Worm (Caenorhabditis elegans) whole organism, mixed stage, embryonic: ENCODE measurements around the gene nhr-285.

ENCODE experiments used
- M03D4.4 ChIP-seq: sonication (generic microtip); optimal IDR thresholded peaks from 2 replicates; lab custom pipeline; 2017; ENCODE audit warnings: mild to moderate bottlenecking, missing genetic modification characterization, missing compliant biosample characterization
- blmp-1 ChIP-seq: fragments of 150-350 bp; optimal IDR thresholded peaks from 2 replicates; lab custom pipeline; 2014; ENCODE audit warnings: missing biosample characterization, missing genetic modification characterization
- ceh-39 ChIP-seq: fragments of 150-350 bp; optimal IDR thresholded peaks from 2 replicates; lab custom pipeline; 2014; ENCODE audit warnings: missing biosample characterization, missing genetic modification characterization
- ceh-43 ChIP-seq: fragments of 200-800 bp; sonication (Bioruptor generic); optimal IDR thresholded peaks from 2 replicates; lab custom pipeline; 2018; ENCODE audit warnings: mild to moderate bottlenecking, missing genetic modification characterization, moderate library complexity, missing compliant biosample characterization
- ceh-83 ChIP-seq: fragments of 200-800 bp; sonication (Bioruptor generic); optimal IDR thresholded peaks from 2 replicates; lab custom pipeline; 2018; ENCODE audit warnings: mild to moderate bottlenecking, missing genetic modification characterization, missing compliant biosample characterization
- ces-1 ChIP-seq: fragments of 150-350 bp; optimal IDR thresholded peaks from 2 replicates; lab custom pipeline; 2014; ENCODE audit warnings: missing biosample characterization, missing genetic modification reagents, missing genetic modification characterization
- cnd-1 ChIP-seq: fragments of 200-800 bp; sonication (Bioruptor generic); optimal IDR thresholded peaks from 2 replicates; lab custom pipeline; 2018; ENCODE audit warnings: mild to moderate bottlenecking, missing genetic modification characterization, missing compliant biosample characterization
- drap-1 ChIP-seq: fragments of 200-800 bp; sonication (Bioruptor generic); optimal IDR thresholded peaks from 3 replicates; lab custom pipeline; 2018; ENCODE audit warnings: mild to moderate bottlenecking, missing genetic modification characterization, missing compliant biosample characterization
- elt-1 ChIP-seq: sonication (generic microtip); optimal IDR thresholded peaks from 2 replicates; lab custom pipeline; 2017; ENCODE audit warnings: missing genetic modification characterization, mild to moderate bottlenecking, missing compliant biosample characterization, antibody characterized with exemption, moderate library complexity, borderline replicate concordance; ENCODE audit not compliant: insufficient read depth
- elt-3 ChIP-seq: fragments of 150-350 bp; optimal IDR thresholded peaks from 2 replicates; lab custom pipeline; 2014; ENCODE audit warnings: missing biosample characterization, missing genetic modification characterization
- ham-2 ChIP-seq: fragments of 200-800 bp; sonication (Bioruptor generic); optimal IDR thresholded peaks from 2 replicates; lab custom pipeline; 2018; ENCODE audit warnings: mild to moderate bottlenecking, missing genetic modification characterization, missing compliant biosample characterization
- hlh-1 ChIP-seq: fragments of 150-350 bp; optimal IDR thresholded peaks from 2 replicates; lab custom pipeline; 2014; ENCODE audit warnings: missing biosample characterization, missing genetic modification reagents, missing genetic modification characterization
- lin-13 ChIP-seq: fragments of 150-350 bp; optimal IDR thresholded peaks from 2 replicates; lab custom pipeline; 2014; ENCODE audit warnings: missing biosample characterization, missing genetic modification characterization
- lin-32 ChIP-seq: fragments of 200-800 bp; sonication (Bioruptor generic); optimal IDR thresholded peaks from 2 replicates; lab custom pipeline; 2018; ENCODE audit warnings: mild to moderate bottlenecking, missing genetic modification characterization, missing compliant biosample characterization
- lsy-2 ChIP-seq: fragments of 150-350 bp; optimal IDR thresholded peaks from 2 replicates; lab custom pipeline; 2014; ENCODE audit warnings: missing biosample characterization, missing genetic modification characterization
- mab-5 ChIP-seq: fragments of 150-350 bp; optimal IDR thresholded peaks from 2 replicates; lab custom pipeline; 2014; ENCODE audit warnings: missing biosample characterization, missing genetic modification characterization
- mep-1 ChIP-seq: fragments of 150-350 bp; optimal IDR thresholded peaks from 2 replicates; lab custom pipeline; 2017; ENCODE audit warnings: missing biosample characterization, missing genetic modification reagents, missing genetic modification characterization, inconsistent platforms
- mls-2 ChIP-seq: sonication (generic microtip); optimal IDR thresholded peaks from 2 replicates; lab custom pipeline; 2016; ENCODE audit warnings: mild to moderate bottlenecking, missing genetic modification characterization, moderate library complexity, missing compliant biosample characterization
- nhr-12 ChIP-seq: fragments of 150-350 bp; optimal IDR thresholded peaks from 2 replicates; lab custom pipeline; 2014; ENCODE audit warnings: missing biosample characterization, missing genetic modification characterization
- nhr-2 ChIP-seq: fragments of 150-350 bp; optimal IDR thresholded peaks from 2 replicates; lab custom pipeline; 2014; ENCODE audit warnings: missing biosample characterization, missing genetic modification characterization
- nhr-237 ChIP-seq: fragments of 150-350 bp; optimal IDR thresholded peaks from 2 replicates; lab custom pipeline; 2014; ENCODE audit warnings: missing biosample characterization, missing genetic modification characterization
- nhr-28 ChIP-seq: fragments of 150-350 bp; optimal IDR thresholded peaks from 2 replicates; lab custom pipeline; 2014; ENCODE audit warnings: missing biosample characterization, missing genetic modification characterization
- nhr-76 ChIP-seq: sonication (generic microtip); optimal IDR thresholded peaks from 2 replicates; lab custom pipeline; 2017; ENCODE audit warnings: missing biosample characterization, missing genetic modification characterization
- pha-4 ChIP-seq: fragments of 150-350 bp; optimal IDR thresholded peaks from 2 replicates; lab custom pipeline; 2018; ENCODE audit warnings: missing biosample characterization, missing genetic modification reagents, missing genetic modification characterization
- sem-2 ChIP-seq: fragments of 200-800 bp; sonication (Bioruptor generic); optimal IDR thresholded peaks from 2 replicates; lab custom pipeline; 2018; ENCODE audit warnings: mild to moderate bottlenecking, missing genetic modification characterization, missing compliant biosample characterization
- snpc-4 ChIP-seq: fragments of 150-350 bp; optimal IDR thresholded peaks from 2 replicates; lab custom pipeline; 2014; ENCODE audit warnings: missing biosample characterization, missing genetic modification characterization
- sptf-1 ChIP-seq: sonication (generic microtip); optimal IDR thresholded peaks from 2 replicates; lab custom pipeline; 2017; ENCODE audit warnings: mild to moderate bottlenecking, missing genetic modification characterization, moderate library complexity, missing compliant biosample characterization
- tbx-8 ChIP-seq: fragments of 200-800 bp; sonication (Bioruptor generic); optimal IDR thresholded peaks from 2 replicates; lab custom pipeline; 2018; ENCODE audit warnings: mild to moderate bottlenecking, missing genetic modification characterization, moderate library complexity, missing compliant biosample characterization
- unc-120 ChIP-seq: sonication (generic microtip); optimal IDR thresholded peaks from 2 replicates; lab custom pipeline; 2017; ENCODE audit warnings: missing genetic modification characterization, missing compliant biosample characterization; ENCODE audit not compliant: poor library complexity, severe bottlenecking
- unc-62 ChIP-seq: fragments of 150-350 bp; optimal IDR thresholded peaks from 2 replicates; lab custom pipeline; 2014; ENCODE audit warnings: missing biosample characterization, missing genetic modification reagents, missing genetic modification characterization
- zip-8 ChIP-seq: fragments of 150-350 bp; optimal IDR thresholded peaks from 2 replicates; lab custom pipeline; 2014; ENCODE audit warnings: missing biosample characterization, missing genetic modification characterization
- ztf-11 ChIP-seq: fragments of 150-350 bp; optimal IDR thresholded peaks from 2 replicates; lab custom pipeline; 2014; ENCODE audit warnings: missing biosample characterization, missing genetic modification characterization

Gene nhr-285

ce11 chrV:15779128-15779729 lies at the start of gene nhr-285, which contains the start of gene irld-52:
Gene nhr-285 (minus strand): TSS chrV:15779228.
Gene irld-52 (plus strand): TSS chrV:15779679.
- TF ChIP-seq nhr-76 (no peak), ceh-43 (GFP tag; lab: Kevin White, UChicago) (no peak), sem-2 (GFP tag; lab: Kevin White, UChicago) (no peak), lin-32 (GFP tag; lab: Kevin White, UChicago) (no peak), nhr-237 (no peak), ztf-11 (tag; lab: Kevin White, UChicago) (no peak), M03D4.4 (tag; lab: Kevin White, UChicago) (no peak), nhr-2 (tag; lab: Kevin White, UChicago) (no peak), ces-1 (GFP tag; lab: Kevin White, UChicago) (no peak), lsy-2 (tag; lab: Kevin White, UChicago) (no peak)

ce11 chrV:15826110-15826509 lies 47.1 kb upstream of the nhr-285 start, which contains the start of gene srbc-51:
Gene srbc-51 (plus strand): TSS chrV:15826410.
- no peak for TF ChIP-seq drap-1 (GFP tag; lab: Kevin White, UChicago)
- no peak for TF ChIP-seq mls-2
- TF ChIP-seq mab-5 (tag; lab: Kevin White, UChicago), result no peak
- no peak for TF ChIP-seq blmp-1 (tag; lab: Kevin White, UChicago)
- TF ChIP-seq tbx-8 (GFP tag; lab: Kevin White, UChicago), result no peak
- TF ChIP-seq ceh-83 (GFP tag; lab: Kevin White, UChicago), result no peak
- no peak for TF ChIP-seq sptf-1 (tag; lab: Kevin White, UChicago)
- TF ChIP-seq nhr-76, result no peak
- TF ChIP-seq nhr-28, result no peak
- no peak for TF ChIP-seq ztf-11 (tag; lab: Kevin White, UChicago)
- TF ChIP-seq ces-1 (GFP tag; lab: Kevin White, UChicago), result no peak
- TF ChIP-seq elt-3 (tag; lab: Kevin White, UChicago), result no peak
- TF ChIP-seq snpc-4 (tag; lab: Kevin White, UChicago), result no peak
- TF ChIP-seq lsy-2 (tag; lab: Kevin White, UChicago), result no peak
- no peak for TF ChIP-seq nhr-12

- TF ChIP-seq nhr-76, result no peak
- no peak for TF ChIP-seq nhr-28
- TF ChIP-seq tbx-8 (GFP tag; lab: Kevin White, UChicago), result no peak
- no peak for TF ChIP-seq sptf-1 (tag; lab: Kevin White, UChicago)
Measured at ce11 chrV:15824866-15825265, 45.8 kb upstream of the nhr-285 start, which contains the start of gene srbc-50. Gene srbc-50 (minus strand): TSS chrV:15824966.

ce11 chrV:15821398-15821797 lies 42.4 kb upstream of the nhr-285 start, which contains the start of gene srbc-49:
Gene srbc-49 (plus strand): TSS chrV:15821698.
- no peak for TF ChIP-seq sem-2 (GFP tag; lab: Kevin White, UChicago)
- no peak for TF ChIP-seq tbx-8 (GFP tag; lab: Kevin White, UChicago)
- no peak for TF ChIP-seq zip-8 (tag; lab: Kevin White, UChicago)
- no peak for TF ChIP-seq elt-1 (tag; lab: Kevin White, UChicago)
- no peak for TF ChIP-seq ces-1 (GFP tag; lab: Kevin White, UChicago)
- no peak for TF ChIP-seq lsy-2 (tag; lab: Kevin White, UChicago)
- TF ChIP-seq sptf-1 (tag; lab: Kevin White, UChicago), result no peak
- no peak for TF ChIP-seq ztf-11 (tag; lab: Kevin White, UChicago)
- TF ChIP-seq pha-4 (tag; lab: Kevin White, UChicago), result no peak
- no peak for TF ChIP-seq M03D4.4 (tag; lab: Kevin White, UChicago)
- TF ChIP-seq mls-2, result no peak
- TF ChIP-seq unc-62 (GFP tag; lab: Kevin White, UChicago), result no peak
- no peak for TF ChIP-seq lin-32 (GFP tag; lab: Kevin White, UChicago)
- TF ChIP-seq nhr-76, result no peak
- TF ChIP-seq cnd-1 (tag; lab: Kevin White, UChicago), result no peak
- no peak for TF ChIP-seq elt-3 (tag; lab: Kevin White, UChicago)
- no peak for TF ChIP-seq drap-1 (GFP tag; lab: Kevin White, UChicago)
- no peak for TF ChIP-seq lin-13 (tag; lab: Kevin White, UChicago)
- no peak for TF ChIP-seq nhr-237
- TF ChIP-seq unc-120 (tag; lab: Kevin White, UChicago), result no peak

ce11 chrV:15819983-15820382 lies 41.0 kb upstream of the nhr-285 start, which contains the start of gene srbc-48:
Gene srbc-48 (plus strand): TSS chrV:15820283.
- TF ChIP-seq blmp-1 (tag; lab: Kevin White, UChicago) (no peak), ceh-83 (GFP tag; lab: Kevin White, UChicago) (no peak), sptf-1 (tag; lab: Kevin White, UChicago) (no peak), mls-2 (no peak), mep-1 (no peak), lin-13 (tag; lab: Kevin White, UChicago) (no peak), elt-3 (tag; lab: Kevin White, UChicago) (no peak), drap-1 (GFP tag; lab: Kevin White, UChicago) (no peak), snpc-4 (tag; lab: Kevin White, UChicago) (no peak), M03D4.4 (tag; lab: Kevin White, UChicago) (no peak), ham-2 (GFP tag; lab: Kevin White, UChicago) (no peak), ceh-39 (no peak), pha-4 (tag; lab: Kevin White, UChicago) (no peak), hlh-1 (tag; lab: Kevin White, UChicago) (no peak), cnd-1 (tag; lab: Kevin White, UChicago) (no peak), ces-1 (GFP tag; lab: Kevin White, UChicago) (no peak), mab-5 (tag; lab: Kevin White, UChicago) (no peak), nhr-76 (no peak)
